Fruit fly (Drosophila melanogaster) S2 (cell line): ENCODE data around the gene Ir94b.

ENCODE experiments used
- CG8478 ChIP-seq: fragments of >200 bp; optimal IDR thresholded peaks from 2 replicates; lab custom pipeline; 2018
- CTCF ChIP-seq, 2 experiments: fragments of >200 bp; optimal IDR thresholded peaks; 2 replicates each; lab custom pipeline; 2018

Ir94b gene

DNA sequence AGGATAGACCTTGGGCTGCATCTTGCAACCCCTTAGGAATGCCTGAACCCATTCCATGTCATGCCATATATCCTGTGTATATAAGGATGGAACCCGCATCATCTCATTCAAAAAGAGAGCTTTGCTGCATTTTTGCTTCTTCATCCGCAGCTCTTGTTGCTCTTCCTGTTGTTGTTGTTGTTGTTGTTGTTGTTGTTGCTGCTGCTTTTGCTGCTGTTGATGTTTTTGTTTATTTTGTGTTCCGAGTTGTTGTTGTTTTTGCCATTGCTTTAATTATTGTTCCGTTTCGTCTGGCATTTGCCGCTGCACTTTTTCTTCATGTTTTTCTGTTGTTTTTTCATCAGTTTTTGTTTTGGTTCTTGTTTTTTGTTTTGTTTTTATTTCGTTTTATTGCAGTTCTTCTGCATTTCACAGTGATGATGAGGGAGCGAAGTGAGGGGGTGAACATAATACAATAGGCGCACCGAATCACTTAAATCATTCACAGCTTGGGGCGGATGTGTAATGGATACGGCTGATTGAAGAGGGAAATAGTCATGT is 22.9 kb upstream of the Ir94b start:
- TF ChIP-seq CTCF (optimal IDR thresholded peaks at IDR 0.05; lab: Kevin White, UChicago) (no peak), CG8478 (lab: Kevin White, UChicago) (no peak)

DNA sequence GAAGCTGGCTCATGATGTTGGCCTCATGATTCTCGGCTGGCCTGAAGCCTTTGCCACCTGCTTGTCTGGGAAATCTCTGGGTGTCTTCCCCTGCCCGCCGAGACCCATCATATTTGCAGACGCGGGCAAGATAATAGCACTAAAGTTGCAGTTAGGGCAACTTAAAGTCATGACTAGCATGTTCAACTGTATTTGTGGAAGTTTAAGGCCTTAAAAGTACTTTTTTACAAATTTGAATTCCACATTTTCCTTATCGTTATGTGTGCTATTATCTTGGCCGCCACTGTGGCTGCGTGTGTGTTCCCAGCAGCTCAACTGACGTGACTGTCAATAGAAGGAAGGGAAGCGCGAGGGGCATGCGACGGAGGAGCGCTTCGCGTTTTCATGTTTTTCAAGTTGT is 22.1 kb upstream of the Ir94b start:
- TF ChIP-seq CTCF (optimal IDR thresholded peaks at IDR 0.05; lab: Kevin White, UChicago) (no peak), CG8478 (lab: Kevin White, UChicago) (no peak)

DNA sequence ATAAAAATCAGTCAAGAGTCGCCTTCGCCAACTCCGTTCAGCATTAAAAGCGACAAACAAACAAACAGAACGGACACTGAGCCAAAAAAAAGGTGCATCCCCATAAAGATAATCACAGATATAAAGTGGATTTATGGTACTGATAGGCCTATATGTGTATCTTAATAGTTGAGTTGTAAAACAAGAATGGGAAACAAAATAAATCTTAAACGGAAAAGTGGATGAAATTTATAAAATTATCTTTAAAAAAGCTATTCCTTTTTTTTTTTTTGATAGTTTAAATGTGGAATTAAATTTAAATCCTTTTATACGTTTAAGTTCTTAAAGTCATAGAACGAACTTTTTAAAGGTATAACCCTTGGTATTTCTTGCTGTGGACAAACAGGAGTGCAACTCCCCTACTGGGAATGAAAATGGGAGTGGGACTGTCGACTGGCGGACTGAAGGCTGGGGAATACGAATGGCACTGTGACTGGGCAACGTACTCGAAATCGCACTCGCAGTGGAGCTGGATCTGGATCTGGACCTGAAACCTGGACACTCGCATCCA is 20.0 kb upstream of the Ir94b start:
- TF ChIP-seq CG8478 (lab: Kevin White, UChicago), result no peak
- TF ChIP-seq CTCF (optimal IDR thresholded peaks at IDR 0.05; lab: Kevin White, UChicago), result no peak

DNA sequence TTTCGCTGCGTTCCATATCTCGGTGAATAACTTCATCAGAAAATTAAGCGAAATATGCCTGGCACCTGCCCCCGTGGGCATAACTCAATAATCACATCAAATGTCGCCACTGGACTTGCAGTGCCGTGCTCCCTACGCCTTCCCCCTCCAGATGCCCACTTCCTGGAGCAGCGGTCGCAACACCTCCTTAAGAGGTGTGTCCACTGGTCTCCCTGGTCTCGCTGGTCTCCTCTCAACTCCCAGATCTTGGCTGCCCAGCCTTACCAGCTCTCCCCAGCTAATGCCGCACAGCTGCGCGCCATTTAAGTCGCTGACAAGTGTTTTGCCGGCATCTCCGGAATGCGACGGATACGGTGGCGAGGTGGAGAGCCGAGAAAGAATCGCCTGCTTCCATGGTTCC is 18.5 kb upstream of the Ir94b start:
- TF ChIP-seq CTCF (optimal IDR thresholded peaks at IDR 0.05; lab: Kevin White, UChicago) (no peak), CG8478 (lab: Kevin White, UChicago) (no peak)

DNA sequence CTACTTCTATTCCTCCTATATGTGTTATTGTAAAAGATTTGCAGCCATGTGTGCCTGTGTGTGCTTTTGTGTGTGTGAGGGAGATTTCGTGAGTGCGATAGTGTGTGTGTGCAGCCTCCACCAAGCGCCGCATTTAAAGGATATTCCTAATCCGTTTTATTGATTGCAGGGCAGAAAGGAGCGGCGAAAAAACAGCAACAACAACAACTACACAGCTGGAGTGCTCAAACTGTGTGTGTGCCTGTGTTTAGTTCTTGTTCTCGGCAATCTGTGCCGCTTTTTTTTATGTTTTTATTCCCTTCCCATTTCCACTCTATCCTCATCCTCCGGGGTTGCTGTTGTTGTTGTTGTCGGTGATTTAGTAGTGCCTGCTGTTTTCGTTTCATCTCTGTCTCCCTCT is 17.4 kb upstream of the Ir94b start:
- no peak for TF ChIP-seq CG8478 (lab: Kevin White, UChicago)
- TF ChIP-seq CTCF (optimal IDR thresholded peaks at IDR 0.05; lab: Kevin White, UChicago), result no peak

DNA sequence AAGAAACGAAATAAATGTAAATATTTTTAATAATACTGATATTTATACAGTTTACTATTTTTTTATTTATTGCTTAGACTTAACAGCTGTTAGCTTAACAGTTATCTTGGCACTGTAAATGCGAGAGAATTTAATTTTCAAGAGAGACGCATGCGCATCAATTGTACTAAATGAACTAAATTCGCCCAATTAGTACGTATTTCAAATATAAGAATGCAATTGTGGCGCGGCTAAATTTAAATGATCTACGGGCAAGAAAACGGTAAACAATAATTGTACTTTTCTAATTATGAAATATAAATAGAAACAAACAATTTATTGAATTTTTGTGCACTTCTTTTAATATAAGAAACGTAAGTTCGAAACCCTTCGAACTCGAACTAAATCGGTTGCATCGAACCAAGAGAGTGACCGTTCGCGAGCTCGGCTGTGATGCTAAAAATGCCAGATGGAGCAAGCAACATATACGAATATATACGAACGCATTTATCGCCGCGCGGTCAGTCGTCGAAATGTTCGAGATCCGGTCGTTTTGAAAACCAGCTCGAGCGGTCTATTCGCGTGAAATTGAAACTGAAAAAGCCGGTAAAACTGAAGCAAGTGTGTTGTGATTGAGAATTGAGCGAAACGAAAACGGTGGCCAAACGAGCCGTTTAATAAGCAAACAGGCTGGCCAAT is 16.4 kb upstream of the Ir94b start, which contains the start of gene SKIP:
Gene SKIP (plus strand): TSS at position 494 of the 678 bp plus-strand sequence.
- TF ChIP-seq CG8478 (lab: Kevin White, UChicago) (no peak), CTCF (optimal IDR thresholded peaks at IDR 0.05; lab: Kevin White, UChicago) (no peak)

DNA sequence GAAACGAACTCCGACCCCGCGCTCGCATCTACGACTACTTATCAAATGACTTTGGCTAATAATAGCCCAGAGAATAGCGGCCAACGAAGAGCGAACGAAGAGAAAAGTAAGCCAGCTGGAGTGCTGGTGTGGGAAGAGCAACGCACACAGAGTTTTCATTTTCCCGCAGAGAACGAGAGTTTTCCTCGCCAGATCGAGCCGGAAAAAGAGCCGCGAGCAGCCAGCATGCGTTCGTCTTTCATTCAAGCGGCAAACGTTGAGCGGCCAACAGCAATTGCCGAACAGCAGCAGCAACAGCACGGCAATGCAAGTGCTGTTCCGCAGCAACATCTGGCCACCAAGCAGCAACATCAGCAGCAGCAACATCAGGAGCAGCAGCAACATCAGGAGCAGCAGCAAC is 7.8 kb upstream of the Ir94b start:
- TF ChIP-seq CG8478 (lab: Kevin White, UChicago) (no peak), CTCF (optimal IDR thresholded peaks at IDR 0.05; lab: Kevin White, UChicago) (no peak)

DNA sequence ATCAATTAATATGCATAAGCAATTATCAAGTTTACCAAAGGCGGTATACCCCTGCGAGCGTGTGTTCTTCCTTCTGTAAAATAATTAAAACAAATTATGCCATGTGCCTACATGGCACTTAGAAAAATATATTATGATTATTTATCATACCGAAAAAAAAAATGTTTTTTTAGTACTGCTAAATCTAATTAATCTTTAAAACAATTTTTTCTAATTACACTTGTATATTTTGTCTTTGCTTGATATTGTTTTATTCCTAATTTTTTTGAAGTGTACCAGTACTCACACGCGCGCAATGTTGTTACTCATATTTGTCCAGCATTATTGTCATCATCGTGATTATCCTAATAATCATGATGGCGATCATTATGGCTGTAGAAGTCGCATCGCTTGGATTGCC is 6.3 kb upstream of the Ir94b start:
- no peak for TF ChIP-seq CG8478 (lab: Kevin White, UChicago)
- no peak for TF ChIP-seq CTCF (optimal IDR thresholded peaks at IDR 0.05; lab: Kevin White, UChicago)

DNA sequence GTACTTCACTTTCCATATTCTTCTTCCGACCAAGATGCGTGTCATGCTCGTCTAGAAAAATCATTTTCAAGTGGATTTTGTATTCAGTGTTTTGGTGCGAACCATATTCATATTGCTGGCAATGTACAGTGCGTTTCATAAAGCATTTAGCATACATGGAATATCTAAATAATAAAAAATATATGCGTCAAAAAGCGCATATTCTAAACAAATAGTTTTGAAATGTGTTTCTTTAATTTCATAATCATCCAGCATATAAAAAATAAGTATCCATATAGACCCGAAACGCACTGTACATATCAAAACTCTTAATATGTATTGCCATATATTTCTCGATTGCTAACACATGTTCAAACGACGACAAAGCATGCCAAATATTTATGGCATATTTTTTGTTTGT is 4.2 kb upstream of the Ir94b start:
- no peak for TF ChIP-seq CTCF (optimal IDR thresholded peaks at IDR 0.05; lab: Kevin White, UChicago)
- no peak for TF ChIP-seq CG8478 (lab: Kevin White, UChicago)

DNA sequence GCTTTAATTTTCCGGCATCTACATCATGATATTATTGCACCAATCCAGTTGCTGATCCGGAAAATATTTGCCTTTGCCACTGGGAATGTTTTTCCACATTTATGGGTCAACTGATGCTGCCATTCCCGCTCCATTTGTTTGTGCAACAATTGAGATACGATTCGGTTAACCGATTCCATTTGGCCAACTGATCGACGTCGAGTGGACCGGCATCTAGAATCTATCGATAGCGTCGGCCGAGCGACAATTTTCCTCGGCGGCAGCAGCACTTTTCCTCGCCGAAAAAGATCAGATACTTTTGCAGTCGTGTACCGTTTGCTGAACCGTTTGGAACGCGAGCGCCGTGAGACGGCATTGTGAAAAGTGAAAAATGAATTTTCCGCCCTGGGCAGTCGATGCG is 2.7 kb upstream of the Ir94b start, which contains the start of gene CG42390:
Gene CG42390 (plus strand): TSS at position 301 of the 400 bp plus-strand sequence.
- TF ChIP-seq CG8478 (lab: Kevin White, UChicago) (no peak), CTCF (optimal IDR thresholded peaks at IDR 0.05; lab: Kevin White, UChicago) (no peak)

DNA sequence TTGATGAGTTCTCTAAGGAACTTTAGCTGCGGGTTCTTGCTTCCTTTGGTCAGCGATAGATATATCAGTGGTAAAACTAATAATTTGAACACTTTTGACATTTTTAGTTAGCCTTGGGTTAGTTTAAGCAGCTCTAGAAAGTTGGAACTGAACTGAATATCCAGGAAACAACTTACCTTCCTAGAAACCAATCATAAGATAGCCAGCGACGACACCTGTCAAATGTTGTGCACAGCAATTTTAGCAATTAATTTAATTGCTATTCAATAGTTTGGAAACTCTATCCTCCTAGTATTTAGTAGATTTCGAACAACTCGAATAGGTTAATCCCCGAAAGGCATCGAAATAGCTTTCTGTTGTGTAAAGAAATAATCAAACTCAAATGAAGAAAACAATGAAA is 2.3 kb upstream of the Ir94b start, which contains the start of gene Ir94c:
Gene Ir94c (minus strand): TSS at position 101 of the 400 bp plus-strand sequence.
- no peak for TF ChIP-seq CTCF (optimal IDR thresholded peaks at IDR 0.05; lab: Kevin White, UChicago)
- TF ChIP-seq CG8478 (lab: Kevin White, UChicago), result no peak

DNA sequence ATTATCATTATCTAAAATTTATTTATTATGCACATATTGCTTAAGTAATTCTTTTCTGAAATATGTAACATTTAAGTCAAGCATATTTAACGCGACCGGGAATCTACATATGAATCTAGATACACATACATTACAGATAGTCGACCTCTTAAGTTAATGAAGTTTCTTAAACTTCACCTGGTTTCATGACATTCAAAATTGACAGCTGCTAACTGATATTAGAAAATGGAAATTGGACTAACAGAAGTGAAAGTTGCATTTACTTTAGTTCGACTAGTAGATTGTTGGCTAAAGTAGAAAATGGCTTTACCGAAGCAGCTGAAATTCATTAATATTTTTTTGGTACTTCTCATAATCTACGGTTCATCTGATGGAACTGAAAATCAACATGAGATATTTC is 3.9 kb downstream of the Ir94b start, which contains the start of gene Ir94a:
Gene Ir94a (plus strand): TSS at position 301 of the 400 bp plus-strand sequence.
- no peak for TF ChIP-seq CG8478 (lab: Kevin White, UChicago)
- TF ChIP-seq CTCF (optimal IDR thresholded peaks at IDR 0.05; lab: Kevin White, UChicago), result no peak

DNA sequence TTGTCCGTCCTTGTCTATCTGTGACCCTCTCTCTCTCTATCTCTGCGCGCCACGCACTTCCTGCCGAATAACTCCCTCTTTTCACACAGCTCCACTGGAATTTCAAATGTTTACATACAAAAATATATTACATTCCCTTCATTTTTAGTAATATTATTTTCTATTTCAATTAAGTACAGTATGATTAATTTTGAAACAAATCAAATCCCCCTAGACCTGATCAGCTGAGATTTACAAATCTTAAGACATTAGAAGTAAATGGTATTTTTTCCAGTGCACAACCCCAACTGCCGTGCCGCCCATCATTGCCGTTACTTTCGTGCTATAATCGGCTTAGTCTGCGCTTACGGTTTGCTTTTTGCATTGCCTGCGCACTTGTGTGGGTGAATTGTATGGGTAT is 8.7 kb downstream of the Ir94b start:
- TF ChIP-seq CTCF (optimal IDR thresholded peaks at IDR 0.05; lab: Kevin White, UChicago) (no peak), CG8478 (lab: Kevin White, UChicago) (no peak)

DNA sequence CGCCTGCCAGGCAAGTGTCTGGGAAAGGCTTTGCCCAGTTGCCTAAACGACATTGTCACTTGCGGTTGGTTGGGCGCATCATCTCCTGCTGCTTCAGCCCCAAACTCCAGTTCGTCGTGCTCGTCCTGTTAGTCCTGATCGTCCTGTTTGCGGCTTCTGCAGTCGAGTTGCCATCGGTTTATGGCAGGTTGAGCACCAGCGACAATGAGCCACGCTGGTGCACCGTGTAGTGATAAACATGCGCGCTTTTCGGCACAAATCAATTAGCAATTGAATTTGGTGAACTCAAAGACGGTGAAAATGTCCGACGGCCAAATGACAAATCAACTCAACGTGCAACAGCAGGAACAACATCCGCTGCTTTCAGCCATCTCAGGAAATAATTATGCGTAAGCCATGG is 13.9 kb downstream of the Ir94b start, which contains the start of gene CG13407:
Gene CG13407 (plus strand): TSS at position 301 of the 400 bp plus-strand sequence.
- TF ChIP-seq CG8478 (lab: Kevin White, UChicago), result no peak
- no peak for TF ChIP-seq CTCF (optimal IDR thresholded peaks at IDR 0.05; lab: Kevin White, UChicago)

DNA sequence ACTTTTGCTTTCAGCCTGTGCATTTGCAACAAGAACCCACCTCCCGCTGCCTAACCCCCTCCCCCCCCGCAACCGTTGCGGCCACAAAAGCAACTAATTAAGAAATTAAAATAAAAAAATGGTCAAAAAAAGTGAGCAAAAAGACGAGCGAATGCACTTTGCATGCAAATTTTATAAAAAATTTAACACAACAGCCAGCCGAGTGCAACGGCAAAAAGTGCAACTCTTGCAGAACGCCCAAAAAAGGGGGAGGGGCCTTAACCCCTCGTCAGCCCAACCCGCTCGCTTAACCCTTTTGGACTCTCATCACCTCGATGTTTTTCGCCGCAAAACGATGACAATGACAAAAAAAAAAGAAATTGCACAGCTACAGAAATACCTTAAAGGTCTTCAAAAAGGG is 20.2 kb downstream of the Ir94b start:
- TF ChIP-seq CG8478 (lab: Kevin White, UChicago) (no peak), CTCF (optimal IDR thresholded peaks at IDR 0.05; lab: Kevin White, UChicago) (no peak)
